Fruit fly (Drosophila melanogaster) whole organism, adult: ENCODE results near the gene CG7330.

Experiments
- CG11617 ChIP-seq: fragments of 200-800 bp; sonication (Bioruptor generic); optimal IDR thresholded peaks from 2 replicates; lab custom pipeline; 2017; ENCODE audit warnings: mild to moderate bottlenecking, missing biosample characterization, missing genetic modification reagents, missing genetic modification characterization
- CG7045 ChIP-seq: fragments of 200-800 bp; sonication (Bioruptor generic); optimal IDR thresholded peaks from 2 replicates; lab custom pipeline; 2017; ENCODE audit warnings: missing biosample characterization, mild to moderate bottlenecking, missing genetic modification characterization

dm6 chr3L:18139184-18139629 is 9.5 kb upstream of the CG7330 start, which contains the start of gene geko:
- no peak for TF ChIP-seq CG7045 (GFP tag; lab: Kevin White, UChicago)
- TF ChIP-seq CG11617 (GFP tag; lab: Kevin White, UChicago), result no peak
